Fruit fly (Drosophila melanogaster) whole organism, wandering third instar larva: ENCODE data around the gene CG1537.

Source experiments
- Dfd ChIP-seq: fragments of >200 bp; optimal IDR thresholded peaks from 2 replicates; lab custom pipeline; 2017; ENCODE audit warnings: missing biosample characterization, missing genetic modification characterization
- Hnf4 ChIP-seq: fragments of 200-800 bp; sonication (Bioruptor generic); optimal IDR thresholded peaks from 2 replicates; lab custom pipeline; 2016; ENCODE audit warnings: missing biosample characterization, mild to moderate bottlenecking, missing genetic modification characterization
- Rel ChIP-seq, 2 experiments: fragments of 200-800 bp; sonication (Bioruptor generic) in 1 of 2; optimal IDR thresholded peaks; 2 replicates in 1 of 2; 3 replicates in 1 of 2; lab custom pipeline; 2016 to 2019; ENCODE audit warnings: mild to moderate bottlenecking in 2 of 2, missing biosample characterization in 2 of 2, missing genetic modification characterization in 2 of 2, moderate library complexity in 1 of 2

dm6 chrX:11088778-11089340, 25.9 kb upstream of the CG1537 start, which contains the start of gene Vago:
- TF ChIP-seq Rel (GFP tag; optimal IDR thresholded peaks at IDR 0.05; lab: Kevin White, UChicago) (no peak), Rel (tag; optimal IDR thresholded peaks at IDR 0.05; lab: Kevin White, UChicago) (peak; percentile 50), Hnf4 (GFP tag; lab: Kevin White, UChicago) (no peak), Dfd (GFP tag; lab: Kevin White, UChicago) (no peak)
